Fruit fly (Drosophila melanogaster): ENCODE results near the gene Ip259.

Gene Ip259

dm6 chr2L:10426534-10427048 is 18.4 kb downstream of the Ip259 start, which contains the start of the genes SmB and KdelR (continued):
- TF ChIP-seq salm (tag; optimal IDR thresholded peaks at IDR 0.05) (no peak), NfI (GFP tag; optimal IDR thresholded peaks at IDR 0.05) (no peak), bsh (GFP tag; optimal IDR thresholded peaks at IDR 0.05) (peak in 1 of 2 experiments; percentile 1), repo (GFP tag; optimal IDR thresholded peaks at IDR 0.05) (no peak), ara (GFP tag; IDR thresholded peaks at IDR 0.05) (no peak), CG8388 (GFP tag; optimal IDR thresholded peaks at IDR 0.05) (peak; percentile 21), CG14050 (GFP tag; IDR thresholded peaks at IDR 0.05) (no peak), CG14860 (GFP tag; IDR thresholded peaks at IDR 0.05; ENCODE audit: partially characterized antibody) (peak; percentile 90), z (GFP tag; IDR thresholded peaks at IDR 0.05) (no peak), CG15696 (tag; optimal IDR thresholded peaks at IDR 0.05) (no peak), pho (GFP tag; optimal IDR thresholded peaks at IDR 0.05) (no peak), CG3163 (GFP tag; optimal IDR thresholded peaks at IDR 0.05) (no peak), Rx (GFP tag; IDR thresholded peaks at IDR 0.05) (no peak), CG10209 (GFP tag; optimal IDR thresholded peaks at IDR 0.05) (no peak), peb (GFP tag; IDR thresholded peaks at IDR 0.05) (no peak), CG15601 (tag; optimal IDR thresholded peaks at IDR 0.05) (peak; percentile 53), Ets97D (GFP tag; optimal IDR thresholded peaks at IDR 0.05) (peak; percentile 83), bab2 (GFP tag; optimal IDR thresholded peaks at IDR 0.05) (no peak), ato (GFP tag; IDR thresholded peaks at IDR 0.05; ENCODE audit: partially characterized antibody) (peak; percentile 68), toy (GFP tag; IDR thresholded peaks at IDR 0.05) (no peak), CG14441 (GFP tag; IDR thresholded peaks at IDR 0.05) (no peak), Chrac-16 (GFP tag; optimal IDR thresholded peaks at IDR 0.05) (peak; percentile 7), chinmo (GFP tag; IDR thresholded peaks at IDR 0.05; ENCODE audit: partially characterized antibody) (peak; percentile 61; the same call in 1 of the 4 replicates), CG6791 (GFP tag; IDR thresholded peaks at IDR 0.05; ENCODE audit: partially characterized antibody) (peak; percentile 77), CG11560 (tag; IDR thresholded peaks at IDR 0.05) (peak; percentile 98), CG12659 (GFP tag; optimal IDR thresholded peaks at IDR 0.05) (peak; percentile 82), hkb (optimal IDR thresholded peaks at IDR 0.05) (no peak), hkb (GFP tag; IDR thresholded peaks at IDR 0.05) (no peak), Ssrp (tag; optimal IDR thresholded peaks at IDR 0.05) (no peak), CG6683 (GFP tag; optimal IDR thresholded peaks at IDR 0.05) (no peak), CG10147 (GFP tag; optimal IDR thresholded peaks at IDR 0.05) (no peak), cad (GFP tag; optimal IDR thresholded peaks at IDR 0.05) (no peak), Mrtf (GFP tag; IDR thresholded peaks at IDR 0.05) (no peak), CG10462 (GFP tag; optimal IDR thresholded peaks at IDR 0.05) (no peak), CG14014 (GFP tag; IDR thresholded peaks at IDR 0.05) (no peak), gt (GFP tag; IDR thresholded peaks at IDR 0.05) (no peak), grau (tag; optimal IDR thresholded peaks at IDR 0.05) (peak; percentile 32), MBD-R2 (GFP tag; IDR thresholded peaks at IDR 0.05) (peak; percentile 55), CG10565 (GFP tag; optimal IDR thresholded peaks at IDR 0.05) (no peak), pzg (GFP tag; optimal IDR thresholded peaks at IDR 0.05) (peak; percentile 51), Hr78 (GFP tag; optimal IDR thresholded peaks at IDR 0.05) (no peak), sd (tag; optimal IDR thresholded peaks at IDR 0.05) (no peak), dm (GFP tag; optimal IDR thresholded peaks at IDR 0.05) (peak; percentile 80), CG11723 (GFP tag; optimal IDR thresholded peaks at IDR 0.05) (no peak), CG9876 (GFP tag; optimal IDR thresholded peaks at IDR 0.05) (no peak), Sin3A (optimal IDR thresholded peaks at IDR 0.05) (peak; percentile 44), CG6654 (GFP tag; optimal IDR thresholded peaks at IDR 0.05) (no peak), Dfd (GFP tag; optimal IDR thresholded peaks at IDR 0.05) (no peak), bcd (GFP tag; optimal IDR thresholded peaks at IDR 0.05) (no peak), Spps (tag; optimal IDR thresholded peaks at IDR 0.05) (no peak), unc-4 (GFP tag; IDR thresholded peaks at IDR 0.05; ENCODE audit: partially characterized antibody) (peak; percentile 83)
